Worm (Caenorhabditis elegans): Measurements from ENCODE around the gene srw-91.

- TF ChIP-seq pha-4 (tag; optimal IDR thresholded peaks at IDR 0.05) (no peak), chd-7 (tag; optimal IDR thresholded peaks at IDR 0.05) (no peak), ama-1 (optimal IDR thresholded peaks at IDR 0.05) (no peak), ama-1 (GFP tag; optimal IDR thresholded peaks at IDR 0.05) (no peak), tlf-1 (GFP tag; optimal IDR thresholded peaks at IDR 0.05) (no peak), B0035.1 (tag; optimal IDR thresholded peaks at IDR 0.05) (no peak), F55B11.4 (tag; optimal IDR thresholded peaks at IDR 0.05; ENCODE audit: borderline replicate concordance, insufficient read depth) (no peak), snpc-4 (GFP tag; optimal IDR thresholded peaks at IDR 0.05) (no peak), snpc-4 (tag; optimal IDR thresholded peaks at IDR 0.05) (no peak), F33H1.4 (GFP tag; IDR thresholded peaks at IDR 0.05) (no peak), ZK185.1 (tag; optimal IDR thresholded peaks at IDR 0.05; ENCODE audit: poor library complexity, severe bottlenecking) (no peak), B0019.2 (GFP tag; conservative IDR thresholded peaks at IDR 0.05) (no peak)
Measured at ce11 chrV:1719927-1720326, 39.3 kb upstream of the srw-91 start, which contains the start of gene srw-102.

All from whole organism, young adult.